Worm (Caenorhabditis elegans): ENCODE measurements around the gene eri-12.

The eri-12 gene

ce11 chrIV:12194668-12195067 lies 38.0 kb downstream of the eri-12 start:
- TF ChIP-seq pax-1 (tag; optimal IDR thresholded peaks at IDR 0.05): no peak
- TF ChIP-seq ceh-45 (GFP tag; IDR thresholded peaks at IDR 0.05): no peak
- TF ChIP-seq che-1 (tag; optimal IDR thresholded peaks at IDR 0.05): no peak
- no peak for TF ChIP-seq ceh-19 (GFP tag; optimal IDR thresholded peaks at IDR 0.05)
- no peak for TF ChIP-seq npax-4 (tag; optimal IDR thresholded peaks at IDR 0.05)
- no peak for TF ChIP-seq fax-1 (tag; optimal IDR thresholded peaks at IDR 0.05)
- TF ChIP-seq elt-4 (tag; optimal IDR thresholded peaks at IDR 0.05): no peak
- no peak for TF ChIP-seq ceh-18 (tag; optimal IDR thresholded peaks at IDR 0.05)
- TF ChIP-seq pqm-1 (tag; optimal IDR thresholded peaks at IDR 0.05): no peak
- no peak for TF ChIP-seq eyg-1 (tag; optimal IDR thresholded peaks at IDR 0.05)
- no peak for TF ChIP-seq ceh-2 (tag; optimal IDR thresholded peaks at IDR 0.05)
- no peak for TF ChIP-seq C38D4.7 (GFP tag; optimal IDR thresholded peaks at IDR 0.05)
- no peak for TF ChIP-seq fkh-10 (GFP tag; optimal IDR thresholded peaks at IDR 0.05)
- no peak for TF ChIP-seq ceh-34 (tag; optimal IDR thresholded peaks at IDR 0.05)
- no peak for TF ChIP-seq T23F11.4 (GFP tag; optimal IDR thresholded peaks at IDR 0.05)

- TF ChIP-seq pros-1 (tag; optimal IDR thresholded peaks at IDR 0.05) (no peak), ceh-2 (tag; optimal IDR thresholded peaks at IDR 0.05) (no peak), elt-2 (tag; optimal IDR thresholded peaks at IDR 0.05) (peak; percentile 36)
Measured at ce11 chrIV:12196608-12197007, 40.0 kb downstream of the eri-12 start.

ce11 chrIV:12197679-12198078 lies 41.0 kb downstream of the eri-12 start:
- no peak for TF ChIP-seq hlh-30 (tag; optimal IDR thresholded peaks at IDR 0.05; ENCODE audit: insufficient read depth)
- no peak for TF ChIP-seq hlh-6 (tag; optimal IDR thresholded peaks at IDR 0.05)
- no peak for TF ChIP-seq pat-9 (tag; optimal IDR thresholded peaks at IDR 0.05)
- TF ChIP-seq elt-2 (tag; optimal IDR thresholded peaks at IDR 0.05): peak; percentile 76

- TF ChIP-seq ahr-1 (tag; optimal IDR thresholded peaks at IDR 0.05): no peak
- no peak for TF ChIP-seq ceh-48 (tag; optimal IDR thresholded peaks at IDR 0.05)
- no peak for TF ChIP-seq nhr-232 (tag; optimal IDR thresholded peaks at IDR 0.05)
- TF ChIP-seq che-1 (tag; optimal IDR thresholded peaks at IDR 0.05): no peak
- no peak for TF ChIP-seq ceh-30 (tag; optimal IDR thresholded peaks at IDR 0.05)
- no peak for TF ChIP-seq ceh-18 (tag; optimal IDR thresholded peaks at IDR 0.05)
- no peak for TF ChIP-seq hlh-15 (tag; optimal IDR thresholded peaks at IDR 0.05)
- no peak for TF ChIP-seq elt-2 (tag; optimal IDR thresholded peaks at IDR 0.05)
- no peak for TF ChIP-seq pat-9 (tag; optimal IDR thresholded peaks at IDR 0.05)
- TF ChIP-seq pag-3 (tag; optimal IDR thresholded peaks at IDR 0.05; ENCODE audit: borderline replicate concordance): no peak
- no peak for TF ChIP-seq ets-4 (tag; optimal IDR thresholded peaks at IDR 0.05)
- TF ChIP-seq sox-2 (GFP tag; IDR thresholded peaks at IDR 0.05): no peak
- TF ChIP-seq syd-9 (tag; optimal IDR thresholded peaks at IDR 0.05): no peak
Measured at ce11 chrIV:12198816-12199215, 42.2 kb downstream of the eri-12 start.

- TF ChIP-seq ref-2 (tag; optimal IDR thresholded peaks at IDR 0.05) (no peak), pha-2 (tag; optimal IDR thresholded peaks at IDR 0.05) (no peak), K09A11.1 (tag; optimal IDR thresholded peaks at IDR 0.05; ENCODE audit: insufficient read depth) (no peak), ets-4 (tag; optimal IDR thresholded peaks at IDR 0.05) (no peak), elt-2 (tag; optimal IDR thresholded peaks at IDR 0.05) (no peak), ceh-19 (GFP tag; optimal IDR thresholded peaks at IDR 0.05) (no peak), F13H6.1 (tag; optimal IDR thresholded peaks at IDR 0.05) (no peak), ceh-14 (tag; optimal IDR thresholded peaks at IDR 0.05) (no peak), ceh-31 (tag; optimal IDR thresholded peaks at IDR 0.05) (no peak), ceh-2 (tag; optimal IDR thresholded peaks at IDR 0.05) (no peak)
Measured at ce11 chrIV:12199538-12200158, 43.0 kb downstream of the eri-12 start.
